Worm (Caenorhabditis elegans) whole organism, early embryonic: ENCODE results near the gene W03F8.4.
"Not testable (repeated sequence)": the region's sequence is repeated elsewhere in the genome, so short reads cannot be mapped to it uniquely, and the experiment has no call there.

Experiments used
- B0310.2 ChIP-seq: sonication (generic microtip); optimal IDR thresholded peaks from 2 replicates; lab custom pipeline; 2016; ENCODE audit warnings: mild to moderate bottlenecking, missing genetic modification characterization, missing compliant biosample characterization
- F13C5.2 ChIP-seq: sonication (generic microtip); optimal IDR thresholded peaks from 2 replicates; lab custom pipeline; 2017; ENCODE audit warnings: mild to moderate bottlenecking, missing genetic modification characterization, inconsistent platforms, missing compliant biosample characterization
- ama-1 ChIP-seq: fragments of 150-350 bp; optimal IDR thresholded peaks from 2 replicates; lab custom pipeline; 2014
- ceh-13 ChIP-seq: fragments of 200-800 bp; sonication (Bioruptor generic); optimal IDR thresholded peaks from 2 replicates; lab custom pipeline; 2018; ENCODE audit warnings: mild to moderate bottlenecking, missing genetic modification characterization, missing compliant biosample characterization
- ceh-36 ChIP-seq: sonication (generic microtip); optimal IDR thresholded peaks from 2 replicates; lab custom pipeline; 2016; ENCODE audit warnings: missing genetic modification characterization, inconsistent platforms, missing compliant biosample characterization
- flt-1 ChIP-seq: fragments of 200-800 bp; sonication (Bioruptor generic); IDR thresholded peaks from 2 replicates; pipeline ENCODE4 v1.3.6; 2022; ENCODE audit warnings: missing genetic modification characterization, missing compliant biosample characterization
- hmbx-1 ChIP-seq: sonication (generic microtip); optimal IDR thresholded peaks from 2 replicates; lab custom pipeline; 2016; ENCODE audit warnings: mild to moderate bottlenecking, missing genetic modification characterization, missing compliant biosample characterization
- hnd-1 ChIP-seq: sonication (generic microtip); optimal IDR thresholded peaks from 2 replicates; lab custom pipeline; 2016; ENCODE audit warnings: missing genetic modification characterization, missing compliant biosample characterization
- pes-1 ChIP-seq: fragments of 200-800 bp; sonication (Bioruptor generic); IDR thresholded peaks from 2 replicates; pipeline ENCODE4 v1.3.6; 2022; ENCODE audit warnings: missing genetic modification reagents, missing genetic modification characterization, missing compliant biosample characterization
- scrt-1 ChIP-seq: fragments of 200-800 bp; sonication (Bioruptor generic); IDR thresholded peaks from 2 replicates; pipeline ENCODE4 v1.3.6; 2022; ENCODE audit warnings: missing genetic modification characterization, missing compliant biosample characterization
- sea-1 ChIP-seq: fragments of 200-800 bp; sonication (Bioruptor generic); conservative IDR thresholded peaks from 2 replicates; pipeline ENCODE4 v1.3.6; 2022; ENCODE audit warnings: missing genetic modification characterization, missing compliant biosample characterization
- tbx-11 ChIP-seq: fragments of 200-800 bp; sonication (Bioruptor generic); IDR thresholded peaks from 2 replicates; pipeline ENCODE4 v1.3.6; 2022; ENCODE audit warnings: missing genetic modification characterization, missing compliant biosample characterization
- tbx-37 ChIP-seq: fragments of 200-800 bp; sonication (Bioruptor generic); conservative IDR thresholded peaks from 2 replicates; pipeline ENCODE4 v1.3.6; 2022; ENCODE audit warnings: missing genetic modification reagents, missing genetic modification characterization, missing compliant biosample characterization
- tra-4 ChIP-seq: sonication (generic microtip); optimal IDR thresholded peaks from 2 replicates; lab custom pipeline; 2017; ENCODE audit warnings: missing genetic modification characterization, missing compliant biosample characterization

ce11 chrIV:5162941-5163340 lies 21.0 kb upstream of the W03F8.4 start, which contains the start of the genes nspd-3 and C24D10.2:
- not testable (repeated sequence) for TF ChIP-seq scrt-1 (GFP tag; lab: Robert Waterston, UW); ama-1; sea-1 (GFP tag; lab: Robert Waterston, UW); F13C5.2; ceh-36; tbx-11 (GFP tag; lab: Robert Waterston, UW); ceh-13 (GFP tag; lab: Kevin White, UChicago); flt-1 (GFP tag; lab: Robert Waterston, UW); tra-4 (tag; lab: Kevin White, UChicago); hmbx-1; pes-1 (GFP tag; lab: Robert Waterston, UW); B0310.2 (tag; lab: Kevin White, UChicago); hnd-1 (tag; lab: Kevin White, UChicago); tbx-37 (GFP tag; lab: Robert Waterston, UW)
